Fruit fly (Drosophila melanogaster) whole organism, embryonic: ENCODE data around the gene CG7183.

Source experiments
- CG10267 ChIP-seq: fragments of 200-800 bp; sonication (Bioruptor generic); optimal IDR thresholded peaks from 2 replicates; lab custom pipeline; 2018; ENCODE audit warnings: missing biosample characterization, mild to moderate bottlenecking, missing genetic modification characterization, moderate library complexity
- CG10366 ChIP-seq: fragments of 200-800 bp; sonication (Bioruptor generic); IDR thresholded peaks from 2 replicates; pipeline ENCODE4 v1.3.6; 2022; ENCODE audit warnings: missing biosample characterization, missing genetic modification characterization
- CG12659 ChIP-seq: fragments of 200-800 bp; sonication (Bioruptor generic); optimal IDR thresholded peaks from 3 replicates; lab custom pipeline; 2017; ENCODE audit warnings: mild to moderate bottlenecking, missing biosample characterization, missing genetic modification reagents, missing genetic modification characterization
- CG13296 ChIP-seq: fragments of 200-800 bp; sonication (Bioruptor generic); optimal IDR thresholded peaks from 3 replicates; lab custom pipeline; 2018; ENCODE audit warnings: missing biosample characterization, mild to moderate bottlenecking, missing genetic modification characterization
- CG14710 ChIP-seq: fragments of 200-800 bp; sonication (Bioruptor generic); optimal IDR thresholded peaks from 3 replicates; lab custom pipeline; 2019; ENCODE audit warnings: missing biosample characterization, mild to moderate bottlenecking, missing genetic modification characterization, moderate library complexity
- CG15269 ChIP-seq: fragments of 200-800 bp; sonication (Bioruptor generic); optimal IDR thresholded peaks from 2 replicates; lab custom pipeline; 2018; ENCODE audit warnings: missing biosample characterization, mild to moderate bottlenecking, missing genetic modification characterization, moderate library complexity
- CG17186 ChIP-seq: fragments of 200-800 bp; sonication (Bioruptor generic); optimal IDR thresholded peaks from 3 replicates; lab custom pipeline; 2017; ENCODE audit warnings: missing biosample characterization, missing genetic modification reagents, missing genetic modification characterization
- CG17328 ChIP-seq: fragments of 200-800 bp; sonication (Bioruptor generic); IDR thresholded peaks from 2 replicates; pipeline ENCODE4 v1.3.6; 2022; ENCODE audit warnings: missing biosample characterization, missing genetic modification characterization
- CG17829 ChIP-seq: fragments of 200-800 bp; optimal IDR thresholded peaks from 2 replicates; lab custom pipeline; 2019; ENCODE audit warnings: missing biosample characterization, mild to moderate bottlenecking, missing genetic modification characterization, moderate library complexity
- CG18476 ChIP-seq: fragments of 200-800 bp; sonication (Bioruptor generic); optimal IDR thresholded peaks from 2 replicates; lab custom pipeline; 2016; ENCODE audit warnings: missing biosample characterization, mild to moderate bottlenecking, missing genetic modification characterization
- CG2116 ChIP-seq: fragments of 200-800 bp; sonication (Bioruptor generic); optimal IDR thresholded peaks from 3 replicates; lab custom pipeline; 2018; ENCODE audit warnings: missing biosample characterization, mild to moderate bottlenecking, missing genetic modification characterization
- CG30020 ChIP-seq: fragments of 200-800 bp; optimal IDR thresholded peaks from 2 replicates; lab custom pipeline; 2019; ENCODE audit warnings: missing biosample characterization, mild to moderate bottlenecking, missing genetic modification characterization, moderate library complexity
- CG3847 ChIP-seq: fragments of 200-800 bp; sonication (Bioruptor generic); IDR thresholded peaks from 2 replicates; pipeline ENCODE4 v1.3.6; 2022; ENCODE audit warnings: missing biosample characterization, missing genetic modification characterization
- CG4360 ChIP-seq: fragments of 200-800 bp; sonication (Bioruptor generic); IDR thresholded peaks from 2 replicates; pipeline ENCODE4 v1.3.6; 2022; ENCODE audit warnings: missing biosample characterization, missing genetic modification characterization
- CG43689 ChIP-seq: fragments of 200-800 bp; sonication (Bioruptor generic); IDR thresholded peaks from 2 replicates; pipeline ENCODE4 v1.3.6; 2022; ENCODE audit warnings: missing biosample characterization, missing genetic modification characterization
- CG4617 ChIP-seq: fragments of 200-800 bp; sonication (Bioruptor generic); optimal IDR thresholded peaks from 3 replicates; lab custom pipeline; 2016; ENCODE audit warnings: missing biosample characterization, missing genetic modification characterization, borderline replicate concordance
- CG7745 ChIP-seq: fragments of 200-800 bp; sonication (Bioruptor generic); optimal IDR thresholded peaks from 2 replicates; lab custom pipeline; 2018; ENCODE audit warnings: missing biosample characterization, mild to moderate bottlenecking, missing genetic modification characterization, moderate library complexity
- CG8281 ChIP-seq: fragments of 200-800 bp; sonication (Bioruptor generic); optimal IDR thresholded peaks from 2 replicates; lab custom pipeline; 2018; ENCODE audit warnings: missing biosample characterization, mild to moderate bottlenecking, missing genetic modification characterization, moderate library complexity
- CG8944 ChIP-seq: fragments of 200-800 bp; sonication (Bioruptor generic); optimal IDR thresholded peaks from 3 replicates; lab custom pipeline; 2016; ENCODE audit warnings: missing biosample characterization, missing genetic modification characterization
- CG9817 ChIP-seq: fragments of 200-800 bp; sonication (Bioruptor generic); optimal IDR thresholded peaks from 2 replicates; lab custom pipeline; 2018; ENCODE audit warnings: missing biosample characterization, mild to moderate bottlenecking, missing genetic modification characterization, moderate library complexity
- CHES-1-like ChIP-seq: fragments of 200-800 bp; sonication (Bioruptor generic); optimal IDR thresholded peaks from 2 replicates; lab custom pipeline; 2016; ENCODE audit warnings: missing biosample characterization, missing genetic modification characterization
- CTCF ChIP-seq: fragments of 200-800 bp; sonication (Bioruptor generic); optimal IDR thresholded peaks from 2 replicates; lab custom pipeline; 2017; ENCODE audit warnings: missing biosample characterization, mild to moderate bottlenecking, missing genetic modification characterization, moderate library complexity
- Dp ChIP-seq: fragments of 200-800 bp; sonication (Bioruptor generic); optimal IDR thresholded peaks from 2 replicates; lab custom pipeline; 2018; ENCODE audit warnings: missing biosample characterization, mild to moderate bottlenecking, missing genetic modification characterization, moderate library complexity
- Dref ChIP-seq: fragments of 200-800 bp; sonication (Bioruptor generic); IDR thresholded peaks from 2 replicates; pipeline ENCODE4 v1.3.6; 2022; ENCODE audit warnings: missing biosample characterization, missing genetic modification characterization
- E2f1 ChIP-seq: fragments of 200-800 bp; sonication (Bioruptor generic); IDR thresholded peaks from 2 replicates; pipeline ENCODE4 v1.3.6; 2022; ENCODE audit warnings: missing biosample characterization, missing genetic modification characterization
- E2f2 ChIP-seq: fragments of 200-800 bp; sonication (Bioruptor generic); IDR thresholded peaks from 2 replicates; pipeline ENCODE4 v1.3.6; 2022; ENCODE audit warnings: missing biosample characterization, missing genetic modification characterization
- HmgZ ChIP-seq: fragments of 200-800 bp; sonication (Bioruptor generic); optimal IDR thresholded peaks from 2 replicates; lab custom pipeline; 2018; ENCODE audit warnings: missing biosample characterization, mild to moderate bottlenecking, missing genetic modification characterization
- MBD-R2 ChIP-seq: fragments of 200-800 bp; sonication (Bioruptor generic); IDR thresholded peaks from 2 replicates; pipeline ENCODE4 v1.3.6; 2022; ENCODE audit warnings: missing biosample characterization, missing genetic modification characterization
- MESR4 ChIP-seq: fragments of 200-800 bp; sonication (Bioruptor generic); optimal IDR thresholded peaks from 2 replicates; lab custom pipeline; 2018; ENCODE audit warnings: missing biosample characterization, mild to moderate bottlenecking, missing genetic modification characterization, moderate library complexity
- Mad ChIP-seq: fragments of 200-800 bp; sonication (Bioruptor generic); optimal IDR thresholded peaks from 2 replicates; lab custom pipeline; 2016; ENCODE audit warnings: missing biosample characterization, missing genetic modification characterization
- Max ChIP-seq: fragments of 200-800 bp; sonication (Bioruptor generic); optimal IDR thresholded peaks from 2 replicates; lab custom pipeline; 2016; ENCODE audit warnings: missing biosample characterization, mild to moderate bottlenecking, missing genetic modification characterization
- Med ChIP-seq: fragments of 200-800 bp; sonication (Bioruptor generic); peaks from one replicate; lab custom pipeline; 2016; ENCODE audit warnings: missing biosample characterization, missing genetic modification characterization, mild to moderate bottlenecking, inconsistent platforms, moderate library complexity
- NfI ChIP-seq: fragments of 200-800 bp; sonication (Bioruptor generic); optimal IDR thresholded peaks from 3 replicates; lab custom pipeline; 2018; ENCODE audit warnings: missing biosample characterization, mild to moderate bottlenecking, missing genetic modification characterization, moderate library complexity
- Opbp ChIP-seq: fragments of 200-800 bp; sonication (Bioruptor generic); IDR thresholded peaks from 3 replicates; pipeline ENCODE4 v1.3.6; 2022; ENCODE audit warnings: missing biosample characterization, missing genetic modification characterization; ENCODE audit not compliant: partially characterized antibody
- Scr ChIP-seq: fragments of 200-800 bp; sonication (Bioruptor generic); IDR thresholded peaks from 2 replicates; pipeline ENCODE4 v1.3.6; 2022; ENCODE audit warnings: missing biosample characterization, missing genetic modification characterization; ENCODE audit not compliant: partially characterized antibody
- Sin3A ChIP-seq: fragments of >200 bp; optimal IDR thresholded peaks from 2 replicates; lab custom pipeline; 2018
- Six4 ChIP-seq: fragments of 200-800 bp; sonication (Bioruptor generic); optimal IDR thresholded peaks from 2 replicates; lab custom pipeline; 2016; ENCODE audit warnings: missing biosample characterization, missing genetic modification characterization
- Sry-δ ChIP-seq: fragments of 200-800 bp; sonication (Bioruptor generic); optimal IDR thresholded peaks from 2 replicates; lab custom pipeline; 2016; ENCODE audit warnings: missing biosample characterization, missing genetic modification characterization
- danr ChIP-seq: fragments of 200-800 bp; sonication (Bioruptor generic); IDR thresholded peaks from 2 replicates; pipeline ENCODE4 v1.3.6; 2022; ENCODE audit warnings: missing biosample characterization, missing genetic modification characterization
- emc ChIP-seq: fragments of 200-800 bp; sonication (Bioruptor generic); optimal IDR thresholded peaks from 2 replicates; lab custom pipeline; 2016; ENCODE audit warnings: missing biosample characterization, missing genetic modification characterization
- gfzf ChIP-seq: fragments of 200-800 bp; sonication (Bioruptor generic); optimal IDR thresholded peaks from 2 replicates; lab custom pipeline; 2016; ENCODE audit warnings: missing biosample characterization, mild to moderate bottlenecking, missing genetic modification characterization, moderate library complexity
- jigr1 ChIP-seq: fragments of 200-800 bp; sonication (Bioruptor generic); IDR thresholded peaks from 3 replicates; pipeline ENCODE4 v1.3.6; 2022; ENCODE audit warnings: missing biosample characterization, missing genetic modification characterization
- mld ChIP-seq: fragments of 200-800 bp; sonication (Bioruptor generic); IDR thresholded peaks from 3 replicates; pipeline ENCODE4 v1.3.6; 2022; ENCODE audit warnings: missing biosample characterization, missing genetic modification characterization; ENCODE audit not compliant: partially characterized antibody
- nerfin-2 ChIP-seq: fragments of 200-800 bp; sonication (Bioruptor generic); IDR thresholded peaks from 2 replicates; pipeline ENCODE4 v1.3.6; 2022; ENCODE audit warnings: missing biosample characterization, missing genetic modification characterization; ENCODE audit not compliant: partially characterized antibody
- p53 ChIP-seq: fragments of 200-800 bp; sonication (Bioruptor generic); optimal IDR thresholded peaks from 2 replicates; lab custom pipeline; 2016; ENCODE audit warnings: missing biosample characterization, missing genetic modification characterization
- pnt ChIP-seq: fragments of 200-800 bp; sonication (Bioruptor generic); optimal IDR thresholded peaks from 3 replicates; lab custom pipeline; 2016; ENCODE audit warnings: missing biosample characterization, missing genetic modification characterization
- sna ChIP-seq: fragments of 200-800 bp; sonication (Bioruptor generic); IDR thresholded peaks from 2 replicates; pipeline ENCODE4 v1.3.6; 2022; ENCODE audit warnings: missing biosample characterization, missing genetic modification characterization; ENCODE audit not compliant: partially characterized antibody
- ssp ChIP-seq: fragments of 200-800 bp; sonication (Bioruptor generic); IDR thresholded peaks from 2 replicates; pipeline ENCODE4 v1.3.6; 2022; ENCODE audit warnings: missing biosample characterization, missing genetic modification characterization
- stwl ChIP-seq: fragments of 200-800 bp; sonication (Bioruptor generic); optimal IDR thresholded peaks from 3 replicates; lab custom pipeline; 2018; ENCODE audit warnings: missing biosample characterization, mild to moderate bottlenecking, missing genetic modification characterization, moderate library complexity

The CG7183 gene

dm6 chr3R:18255281-18255680 is 34.8 kb upstream of the CG7183 start, which contains the start of the genes Ada2a, Polr2D, Tgs1 and moi (continued):
- TF ChIP-seq danr (GFP tag; lab: Robert Waterston, UW) = no peak

DNA sequence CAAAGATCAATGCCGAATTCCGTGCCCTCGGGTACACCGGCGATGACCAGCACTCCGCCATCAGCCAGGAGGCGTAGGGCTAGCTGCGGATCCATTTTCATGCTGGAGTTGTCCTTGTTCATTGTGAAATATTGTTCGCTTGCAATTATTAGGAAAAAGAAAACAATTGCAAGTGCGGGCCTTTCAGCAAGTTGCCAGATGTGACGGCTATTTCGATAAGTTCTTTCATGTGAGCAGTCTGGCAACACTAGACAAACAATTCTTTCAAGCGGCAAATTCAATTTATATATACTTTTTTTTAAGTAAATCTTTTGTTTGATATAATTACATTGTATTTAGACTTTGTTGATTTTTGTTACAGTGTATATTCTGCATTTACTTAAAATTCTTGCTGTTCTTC is 32.1 kb upstream of the CG7183 start, which contains the start of gene CG12320:
CG12320 (minus strand) TSS at position 157 of the 400 bp plus-strand sequence.
- TF ChIP-seq NfI (GFP tag; lab: Kevin White, UChicago) (no peak), CG10267 (tag; lab: Kevin White, UChicago) (peak; percentile 15), stwl (tag; lab: Kevin White, UChicago) (peak; percentile 71), CG7745 (tag; lab: Kevin White, UChicago) (no peak), HmgZ (tag; lab: Kevin White, UChicago) (peak; percentile 2), ssp (GFP tag; lab: Robert Waterston, UW) (no peak), nerfin-2 (GFP tag; lab: Robert Waterston, UW) (peak; percentile 33; the same call in 1 of the 2 replicates), Sin3A (lab: Kevin White, UChicago) (peak; percentile 8), Six4 (GFP tag; lab: Kevin White, UChicago) (no peak), CG17328 (GFP tag; lab: Robert Waterston, UW) (0 out of 2 replicates have a peak, but pooled peaks have one; percentile 8), CG8944 (GFP tag; lab: Kevin White, UChicago) (no peak), MBD-R2 (peak; percentile 85), CHES-1-like (no peak), CG13296 (GFP tag; lab: Kevin White, UChicago) (no peak), Sry-δ (GFP tag; lab: Kevin White, UChicago) (peak; percentile 41), emc (GFP tag; lab: Kevin White, UChicago) (no peak), p53 (GFP tag; lab: Kevin White, UChicago) (no peak), sna (GFP tag; lab: Robert Waterston, UW) (no peak), CG12659 (GFP tag; lab: Kevin White, UChicago) (peak; percentile 5), CG10366 (no peak), MESR4 (GFP tag; lab: Kevin White, UChicago) (peak; percentile 42), jigr1 (GFP tag; lab: Robert Waterston, UW) (no peak), CTCF (peak; percentile 10), CG15269 (tag; lab: Kevin White, UChicago) (no peak), E2f2 (GFP tag; lab: Robert Waterston, UW) (peak; percentile 94), CG43689 (GFP tag; lab: Robert Waterston, UW) (no peak), Med (GFP tag; lab: Kevin White, UChicago) (peak; percentile 32), Scr (GFP tag; lab: Robert Waterston, UW) (0 out of 2 replicates have a peak, but pooled peaks have one; percentile 25), gfzf (GFP tag; lab: Kevin White, UChicago) (peak; percentile 11), Dp (GFP tag; lab: Kevin White, UChicago) (peak; percentile 89), CG18476 (GFP tag; lab: Kevin White, UChicago) (no peak), mld (no peak), CG17829 (tag; lab: Kevin White, UChicago) (no peak), CG3847 (GFP tag; lab: Robert Waterston, UW) (peak; percentile 53; the same call in 1 of the 2 replicates), CG14710 (tag; lab: Kevin White, UChicago) (peak; percentile 34), CG9817 (tag; lab: Kevin White, UChicago) (no peak), Dref (GFP tag; lab: Robert Waterston, UW) (peak; percentile 68), CG4360 (no peak), Mad (GFP tag; lab: Kevin White, UChicago) (no peak), CG4617 (GFP tag; lab: Kevin White, UChicago) (peak; percentile 59), CG2116 (GFP tag; lab: Kevin White, UChicago) (peak; percentile 41), E2f1 (GFP tag; lab: Robert Waterston, UW) (no peak), pnt (GFP tag; lab: Kevin White, UChicago) (no peak), Opbp (0 out of 3 replicates have a peak, but pooled peaks have one; percentile 28), CG8281 (tag; lab: Kevin White, UChicago) (no peak), Max (GFP tag; lab: Kevin White, UChicago) (no peak), CG30020 (tag; lab: Kevin White, UChicago) (no peak), CG17186 (GFP tag; lab: Kevin White, UChicago) (no peak)
